Worm (Caenorhabditis elegans) whole organism, L2 larva: ENCODE results near the gene abch-1.

Experiments used
- alr-1 ChIP-seq: fragments of 150-350 bp; optimal IDR thresholded peaks from 2 replicates; lab custom pipeline; 2014; ENCODE audit warnings: missing biosample characterization, missing genetic modification characterization
- aly-2 ChIP-seq: fragments of 150-350 bp; optimal IDR thresholded peaks from 2 replicates; lab custom pipeline; 2014; ENCODE audit warnings: missing biosample characterization, missing genetic modification characterization
- ceh-82 ChIP-seq: fragments of 150-350 bp; optimal IDR thresholded peaks from 2 replicates; lab custom pipeline; 2014; ENCODE audit warnings: missing biosample characterization, missing genetic modification characterization
- gmeb-1 ChIP-seq: fragments of 150-350 bp; optimal IDR thresholded peaks from 2 replicates; lab custom pipeline; 2014; ENCODE audit warnings: missing biosample characterization, missing genetic modification characterization
- nhr-10 ChIP-seq: sonication (generic microtip); optimal IDR thresholded peaks from 2 replicates; lab custom pipeline; 2017; ENCODE audit warnings: missing biosample characterization, missing genetic modification characterization

DNA sequence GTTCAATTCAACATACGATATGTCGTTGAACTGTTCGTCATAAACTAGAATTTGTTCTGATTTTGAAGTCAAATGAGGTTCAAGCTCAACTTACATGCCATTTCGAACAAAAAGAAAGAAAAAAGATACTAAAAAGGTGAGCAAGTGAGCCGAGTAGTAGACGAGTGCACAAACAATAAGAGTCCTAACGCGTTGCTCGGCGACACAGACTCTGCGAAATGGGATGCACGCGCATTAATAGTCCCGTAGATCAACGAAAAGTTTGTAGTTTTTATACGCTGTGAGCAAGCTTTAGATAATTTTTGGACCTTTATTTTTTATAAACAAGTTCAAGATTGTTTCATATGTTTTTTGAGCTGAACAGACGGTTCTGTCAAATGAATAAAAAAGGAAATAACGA lies 2.8 kb downstream of the abch-1 start, which contains the start of gene C56E6.4:
- TF ChIP-seq gmeb-1 (no peak), nhr-10 (tag; lab: Kevin White, UChicago) (no peak), ceh-82 (tag; lab: Kevin White, UChicago) (no peak), alr-1 (no peak), aly-2 (tag; lab: Kevin White, UChicago) (no peak)
